Worm (Caenorhabditis elegans) whole organism, young adult: ENCODE results near the gene T26G10.5.

Experiments used
- K11D2.4 ChIP-seq: fragments of 200-800 bp; sonication (Bioruptor generic); IDR thresholded peaks from 2 replicates; pipeline ENCODE4 v1.3.6; 2022; ENCODE audit warnings: missing genetic modification reagents, missing genetic modification characterization, missing compliant biosample characterization
- ccch-3 ChIP-seq: fragments of 200-800 bp; sonication (Bioruptor generic); optimal IDR thresholded peaks from 2 replicates; lab custom pipeline; 2018; ENCODE audit warnings: mild to moderate bottlenecking, missing genetic modification characterization, missing compliant biosample characterization
- cebp-1 ChIP-seq, 2 experiments: fragments of 200-800 bp in 1 of 2; sonication (Bioruptor generic) in 1 of 2; sonication (generic microtip) in 1 of 2; IDR thresholded peaks in 1 of 2; optimal IDR thresholded peaks in 1 of 2; 2 replicates each; pipeline versions ENCODE4 v1.3.6 to Lab custom; 2017 to 2022; ENCODE audit warnings: missing compliant biosample characterization in 2 of 2, missing genetic modification characterization in 2 of 2, mild to moderate bottlenecking in 1 of 2, missing genetic modification reagents in 1 of 2, moderate library complexity in 1 of 2
- chd-7 ChIP-seq: sonication (generic microtip); optimal IDR thresholded peaks from 2 replicates; lab custom pipeline; 2016; ENCODE audit warnings: mild to moderate bottlenecking, missing genetic modification characterization, moderate library complexity, missing compliant biosample characterization
- ekl-4 ChIP-seq: fragments of 200-800 bp; sonication (Bioruptor generic); IDR thresholded peaks from 2 replicates; pipeline ENCODE4 v1.3.6; 2022; ENCODE audit warnings: missing genetic modification reagents, missing genetic modification characterization, missing compliant biosample characterization
- hmg-1.2 ChIP-seq: fragments of 200-800 bp; sonication (Bioruptor generic); IDR thresholded peaks from 2 replicates; pipeline ENCODE4 v1.3.6; 2022; ENCODE audit warnings: missing genetic modification reagents, missing genetic modification characterization, missing compliant biosample characterization
- lag-1 ChIP-seq: fragments of 200-800 bp; sonication (Bioruptor generic); IDR thresholded peaks from 2 replicates; pipeline ENCODE4 v1.3.6; 2022; ENCODE audit warnings: missing genetic modification reagents, missing genetic modification characterization, missing compliant biosample characterization
- lin-40 ChIP-seq: sonication (generic microtip); optimal IDR thresholded peaks from 2 replicates; lab custom pipeline; 2016; ENCODE audit warnings: missing genetic modification characterization, mild to moderate bottlenecking, missing compliant biosample characterization, missing genotype, missing genetic modification reagents
- mcd-1 ChIP-seq: fragments of 200-800 bp; sonication (Bioruptor generic); IDR thresholded peaks from 2 replicates; pipeline ENCODE4 v1.3.6; 2022; ENCODE audit warnings: missing genetic modification reagents, missing genetic modification characterization, missing compliant biosample characterization
- nfya-1 ChIP-seq: sonication (generic microtip); optimal IDR thresholded peaks from 2 replicates; lab custom pipeline; 2017; ENCODE audit warnings: antibody characterized with exemption, missing compliant biosample characterization, missing genetic modification characterization, borderline replicate concordance; ENCODE audit not compliant: insufficient read depth
- rpc-1 ChIP-seq, 2 experiments: fragments of 150-350 bp in 1 of 2; sonication (generic microtip) in 1 of 2; optimal IDR thresholded peaks; 2 replicates each; lab custom pipeline; 2014 to 2018; ENCODE audit warnings: missing biosample characterization in 1 of 2, missing genetic modification characterization in 1 of 2, missing genetic modification reagents in 1 of 2, missing genotype in 1 of 2
- snpc-4 ChIP-seq, 5 experiments: fragments of 150-350 bp in 1 of 5; sonication (generic microtip) in 4 of 5; optimal IDR thresholded peaks; 2 replicates each; lab custom pipeline; 2014 to 2018; ENCODE audit warnings: missing genetic modification characterization in 5 of 5, missing biosample characterization in 3 of 5, antibody characterized with exemption in 2 of 5, mild to moderate bottlenecking in 2 of 5, missing compliant biosample characterization in 2 of 5, missing genotype in 2 of 5, moderate library complexity in 2 of 5, missing genetic modification reagents in 1 of 5
- xnd-1 ChIP-seq: sonication (generic microtip); optimal IDR thresholded peaks from 2 replicates; lab custom pipeline; 2016; ENCODE audit warnings: missing genotype, missing genetic modification reagents, missing genetic modification characterization, missing compliant biosample characterization
- ztf-6 ChIP-seq: fragments of 200-800 bp; sonication (Bioruptor generic); IDR thresholded peaks from 2 replicates; pipeline ENCODE4 v1.3.6; 2022; ENCODE audit warnings: missing genetic modification reagents, missing genetic modification characterization, missing compliant biosample characterization

DNA sequence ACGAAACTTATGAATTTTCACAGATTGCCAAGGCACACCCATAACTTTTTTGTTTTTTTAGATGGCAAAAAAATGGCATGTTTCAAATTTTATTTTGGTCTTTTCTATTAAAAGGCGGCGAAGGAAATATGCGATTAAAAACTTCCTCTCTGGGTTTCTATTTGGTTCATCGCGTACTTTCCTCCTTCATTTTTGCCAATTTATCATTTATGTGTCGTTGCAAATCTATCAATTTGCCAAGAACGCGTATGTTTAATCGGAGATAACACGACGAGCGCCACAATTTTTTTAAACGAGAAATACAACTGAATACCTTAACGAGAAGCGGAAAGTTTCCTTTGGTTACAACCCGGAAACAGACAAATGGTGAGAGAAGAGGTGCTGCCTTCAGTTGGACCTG lies 46.3 kb upstream of the T26G10.5 start:
- TF ChIP-seq mcd-1 (GFP tag; lab: Robert Waterston, UW) (no peak), ccch-3 (GFP tag; lab: Kevin White, UChicago) (no peak), lin-40 (tag; lab: Kevin White, UChicago) (no peak), nfya-1 (no peak), ztf-6 (GFP tag; lab: Robert Waterston, UW) (no peak), rpc-1 (optimal IDR thresholded peaks at IDR 0.05; lab: Kevin White, UChicago) (no peak), rpc-1 (tag; optimal IDR thresholded peaks at IDR 0.05; lab: Kevin White, UChicago) (no peak), hmg-1.2 (GFP tag; lab: Robert Waterston, UW) (no peak), lag-1 (GFP tag; lab: Robert Waterston, UW) (no peak), ekl-4 (GFP tag; lab: Robert Waterston, UW) (no peak), cebp-1 (GFP tag; IDR thresholded peaks at IDR 0.05; lab: Robert Waterston, UW) (no peak), cebp-1 (tag; optimal IDR thresholded peaks at IDR 0.05; lab: Kevin White, UChicago) (no peak), K11D2.4 (no peak), snpc-4 (GFP tag; optimal IDR thresholded peaks at IDR 0.05; lab: Kevin White, UChicago) (no peak), snpc-4 (tag; optimal IDR thresholded peaks at IDR 0.05; lab: Kevin White, UChicago) (no peak), chd-7 (tag; lab: Kevin White, UChicago) (no peak), xnd-1 (tag; lab: Kevin White, UChicago) (no peak)
